Worm (Caenorhabditis elegans) whole organism, L2 larva: ENCODE measurements around the gene ZK673.6.

Source experiments
- F13H6.1 ChIP-seq: sonication (generic microtip); optimal IDR thresholded peaks from 2 replicates; lab custom pipeline; 2016; ENCODE audit warnings: missing genetic modification characterization, missing compliant biosample characterization
- R02D3.7 ChIP-seq: fragments of 150-350 bp; optimal IDR thresholded peaks from 2 replicates; lab custom pipeline; 2014; ENCODE audit warnings: missing biosample characterization, missing genetic modification characterization
- ceh-16 ChIP-seq: fragments of 150-350 bp; optimal IDR thresholded peaks from 2 replicates; lab custom pipeline; 2014; ENCODE audit warnings: missing biosample characterization, missing genetic modification characterization
- crh-2 ChIP-seq: sonication (generic microtip); optimal IDR thresholded peaks from 2 replicates; lab custom pipeline; 2017; ENCODE audit warnings: missing biosample characterization, missing genetic modification characterization
- dmd-4 ChIP-seq: sonication (generic microtip); optimal IDR thresholded peaks from 2 replicates; lab custom pipeline; 2017; ENCODE audit warnings: missing biosample characterization, missing genetic modification characterization
- egl-27 ChIP-seq: sonication (generic microtip); optimal IDR thresholded peaks from 3 replicates; lab custom pipeline; 2017; ENCODE audit warnings: missing biosample characterization, missing genetic modification reagents, missing genetic modification characterization
- elt-1 ChIP-seq: fragments of 150-350 bp; optimal IDR thresholded peaks from 2 replicates; lab custom pipeline; 2014; ENCODE audit warnings: missing biosample characterization, missing genetic modification characterization
- lin-11 ChIP-seq: fragments of 150-350 bp; sonication (generic microtip); optimal IDR thresholded peaks from 2 replicates; lab custom pipeline; 2014; ENCODE audit warnings: missing biosample characterization, missing genetic modification characterization, inconsistent platforms, mixed read lengths
- mdl-1 ChIP-seq, 2 experiments: fragments of 150-350 bp in 1 of 2; sonication (generic microtip) in 1 of 2; optimal IDR thresholded peaks; 2 replicates each; lab custom pipeline; 2017; ENCODE audit warnings: missing biosample characterization in 2 of 2, missing genetic modification characterization in 2 of 2
- skn-1 ChIP-seq: sonication (generic microtip); optimal IDR thresholded peaks from 2 replicates; lab custom pipeline; 2017; ENCODE audit warnings: missing biosample characterization, missing genetic modification characterization
- snpc-4 ChIP-seq: fragments of 150-350 bp; optimal IDR thresholded peaks from 2 replicates; lab custom pipeline; 2014; ENCODE audit warnings: missing biosample characterization, missing genetic modification characterization
- unc-62 ChIP-seq: fragments of 150-350 bp; optimal IDR thresholded peaks from 2 replicates; lab custom pipeline; 2014; ENCODE audit warnings: missing biosample characterization, missing genetic modification reagents, missing genetic modification characterization
- ztf-11 ChIP-seq: sonication (generic microtip); optimal IDR thresholded peaks from 2 replicates; lab custom pipeline; 2017; ENCODE audit warnings: missing biosample characterization, missing genetic modification characterization

ce11 chrII:10435836-10436235, 28.3 kb downstream of the ZK673.6 start, which contains the start of gene cut-4:
- TF ChIP-seq egl-27, result no peak
- no peak for TF ChIP-seq unc-62 (GFP tag; lab: Kevin White, UChicago)
- TF ChIP-seq dmd-4 (tag; lab: Kevin White, UChicago), result no peak
- TF ChIP-seq skn-1 (tag; lab: Kevin White, UChicago), result no peak
- no peak for TF ChIP-seq ztf-11 (tag; lab: Kevin White, UChicago)
- TF ChIP-seq F13H6.1 (tag; lab: Kevin White, UChicago), result no peak
- no peak for TF ChIP-seq elt-1 (tag; lab: Kevin White, UChicago)
- no peak for TF ChIP-seq snpc-4 (tag; lab: Kevin White, UChicago)
- no peak for TF ChIP-seq mdl-1 (tag; optimal IDR thresholded peaks at IDR 0.05; lab: Kevin White, UChicago)
- TF ChIP-seq crh-2 (tag; lab: Kevin White, UChicago), result no peak
- TF ChIP-seq ceh-16 (tag; lab: Kevin White, UChicago), result no peak
- TF ChIP-seq lin-11, result no peak
- no peak for TF ChIP-seq R02D3.7 (tag; lab: Kevin White, UChicago)
